Fruit fly (Drosophila melanogaster) Kc167 (cell line): Measurements from ENCODE around the gene CG43093.

ENCODE experiments used
- Myc ChIP-seq: fragments of >200 bp; optimal IDR thresholded peaks from 2 replicates; lab custom pipeline; 2017; ENCODE audit warnings: missing external identifiers
- h ChIP-seq: fragments of >200 bp; optimal IDR thresholded peaks from 3 replicates; lab custom pipeline; 2018; ENCODE audit warnings: missing external identifiers
- psq ChIP-seq: fragments of >200 bp; optimal IDR thresholded peaks from 2 replicates; lab custom pipeline; 2017; ENCODE audit warnings: missing external identifiers

- TF ChIP-seq psq (lab: Kevin White, UChicago) (no peak), Myc (lab: Kevin White, UChicago) (no peak), h (no peak)
These were observed 14.8 kb downstream of the CG43093 start for dm6 chr3R:22755187-22755777.
